Fruit fly (Drosophila melanogaster) whole organism, prepupa: ENCODE results near the gene Mzt1.

Experiments used
- CG6792 ChIP-seq: fragments of 200-800 bp; sonication (Bioruptor generic); optimal IDR thresholded peaks from 3 replicates; lab custom pipeline; 2016; ENCODE audit warnings: missing biosample characterization, missing genetic modification characterization
- esn ChIP-seq: fragments of 200-800 bp; sonication (Bioruptor generic); optimal IDR thresholded peaks from 2 replicates; lab custom pipeline; 2016; ENCODE audit warnings: missing biosample characterization, mild to moderate bottlenecking, missing genetic modification characterization, moderate library complexity
- fd59A ChIP-seq: fragments of 200-800 bp; sonication (Bioruptor generic); optimal IDR thresholded peaks from 2 replicates; lab custom pipeline; 2017; ENCODE audit warnings: missing biosample characterization, mild to moderate bottlenecking, missing genetic modification characterization, missing genetic modification reagents

dm6 chr3L:2400227-2400840 lies 11.3 kb downstream of the Mzt1 start:
- TF ChIP-seq fd59A (GFP tag; lab: Kevin White, UChicago) (no peak), CG6792 (GFP tag; lab: Kevin White, UChicago) (no peak), esn (GFP tag; lab: Kevin White, UChicago) (no peak)
